Worm (Caenorhabditis elegans) whole organism, midembryonic: ENCODE results near the gene mrpl-50.

ENCODE experiments used
- T22C8.4 ChIP-seq: fragments of 200-800 bp; sonication (Bioruptor generic); IDR thresholded peaks from 2 replicates; pipeline ENCODE4 v1.3.6; 2022; ENCODE audit warnings: missing genetic modification characterization, missing compliant biosample characterization
- tab-1 ChIP-seq: fragments of 200-800 bp; sonication (Bioruptor generic); IDR thresholded peaks from 2 replicates; pipeline ENCODE4 v1.3.6; 2022; ENCODE audit warnings: missing genetic modification characterization, missing compliant biosample characterization

- TF ChIP-seq T22C8.4 (no peak), tab-1 (GFP tag; lab: Robert Waterston, UW) (no peak)
These were observed 33.1 kb upstream of the mrpl-50 start, which contains the start of gene lat-1 for ce11 chrII:8896541-8896940.
